Worm (Caenorhabditis elegans): ENCODE data around the gene irld-1.

DNA sequence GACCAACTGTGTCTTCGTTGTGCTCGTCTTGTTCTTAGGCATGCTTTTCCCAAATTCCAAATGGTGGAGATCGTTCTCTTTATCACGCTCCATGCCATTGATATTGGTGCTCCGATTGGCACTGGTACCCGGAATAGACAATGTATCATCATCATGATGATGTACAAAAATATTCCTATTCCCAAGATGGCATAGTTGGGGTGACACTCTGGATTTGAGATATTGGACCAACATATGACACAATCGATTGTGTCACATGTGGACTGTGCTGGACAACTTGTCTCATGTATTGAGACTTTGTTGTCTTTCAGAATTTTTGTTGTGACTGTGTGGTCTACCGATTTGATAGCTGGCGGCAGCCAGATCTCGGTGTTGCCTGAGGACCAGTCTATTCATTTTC lies 32.3 kb upstream of the irld-1 start:
- TF ChIP-seq unc-62 (GFP tag; optimal IDR thresholded peaks at IDR 0.05) (no peak), daf-12 (tag; optimal IDR thresholded peaks at IDR 0.05) (no peak), nhr-25 (tag; optimal IDR thresholded peaks at IDR 0.05) (no peak), mdl-1 (tag; optimal IDR thresholded peaks at IDR 0.05) (no peak), ama-1 (optimal IDR thresholded peaks at IDR 0.05) (no peak), snpc-4 (tag; optimal IDR thresholded peaks at IDR 0.05) (no peak), nhr-12 (tag; optimal IDR thresholded peaks at IDR 0.05) (no peak), egl-27 (tag; optimal IDR thresholded peaks at IDR 0.05) (no peak), lin-15B (tag; optimal IDR thresholded peaks at IDR 0.05) (no peak), unc-39 (tag; optimal IDR thresholded peaks at IDR 0.05) (no peak), nhr-237 (tag; optimal IDR thresholded peaks at IDR 0.05) (no peak)

Measured in whole organism, L3 larva.